Fruit fly (Drosophila melanogaster) whole organism, embryonic: ENCODE results near the gene halo.

Source experiments
- B-H1 ChIP-seq: fragments of 200-800 bp; sonication (Bioruptor generic); IDR thresholded peaks from 3 replicates; pipeline ENCODE4 v1.3.6; 2022; ENCODE audit warnings: missing biosample characterization, missing genetic modification characterization
- CG11456 ChIP-seq: fragments of 200-800 bp; sonication (Bioruptor generic); IDR thresholded peaks from 3 replicates; pipeline ENCODE4 v1.3.6; 2022; ENCODE audit warnings: missing biosample characterization, missing genetic modification characterization
- CG13775 ChIP-seq: fragments of 200-800 bp; sonication (Bioruptor generic); optimal IDR thresholded peaks from 3 replicates; lab custom pipeline; 2017; ENCODE audit warnings: missing biosample characterization, mild to moderate bottlenecking, missing genetic modification characterization
- CG14667 ChIP-seq: fragments of 200-800 bp; sonication (Bioruptor generic); IDR thresholded peaks from 2 replicates; pipeline ENCODE4 v1.3.6; 2022; ENCODE audit warnings: missing biosample characterization, missing genetic modification characterization
- CG1603 ChIP-seq: fragments of 200-800 bp; sonication (Bioruptor generic); optimal IDR thresholded peaks from 2 replicates; lab custom pipeline; 2019; ENCODE audit warnings: missing biosample characterization, mild to moderate bottlenecking, missing genetic modification characterization, moderate library complexity
- CG17186 ChIP-seq: fragments of 200-800 bp; sonication (Bioruptor generic); optimal IDR thresholded peaks from 3 replicates; lab custom pipeline; 2017; ENCODE audit warnings: missing biosample characterization, missing genetic modification reagents, missing genetic modification characterization
- CG17359 ChIP-seq: fragments of 200-800 bp; sonication (Bioruptor generic); optimal IDR thresholded peaks from 3 replicates; lab custom pipeline; 2018; ENCODE audit warnings: missing biosample characterization, mild to moderate bottlenecking, missing genetic modification characterization, moderate library complexity
- CG18262 ChIP-seq: fragments of 200-800 bp; optimal IDR thresholded peaks from 3 replicates; lab custom pipeline; 2019; ENCODE audit warnings: missing biosample characterization, mild to moderate bottlenecking, missing genetic modification characterization, moderate library complexity
- CG31224 ChIP-seq: fragments of 200-800 bp; sonication (Bioruptor generic); IDR thresholded peaks from 2 replicates; pipeline ENCODE4 v1.3.6; 2022; ENCODE audit warnings: missing biosample characterization, missing genetic modification characterization
- CG31441 ChIP-seq: fragments of 200-800 bp; sonication (Bioruptor generic); IDR thresholded peaks from 2 replicates; pipeline ENCODE4 v1.3.6; 2022; ENCODE audit warnings: missing biosample characterization, missing genetic modification characterization
- CG32532 ChIP-seq: fragments of 200-800 bp; sonication (Bioruptor generic); IDR thresholded peaks from 2 replicates; pipeline ENCODE4 v1.3.6; 2022; ENCODE audit warnings: missing biosample characterization, missing genetic modification characterization
- CG4404 ChIP-seq: fragments of 200-800 bp; sonication (Bioruptor generic); IDR thresholded peaks from 2 replicates; pipeline ENCODE4 v1.3.6; 2022; ENCODE audit warnings: missing biosample characterization, missing genetic modification characterization
- CG8765 ChIP-seq: fragments of 200-800 bp; sonication (Bioruptor generic); IDR thresholded peaks from 2 replicates; pipeline ENCODE4 v1.3.6; 2022; ENCODE audit warnings: missing biosample characterization, missing genetic modification characterization
- CG8924 ChIP-seq: fragments of 200-800 bp; optimal IDR thresholded peaks from 3 replicates; lab custom pipeline; 2019; ENCODE audit warnings: missing biosample characterization, mild to moderate bottlenecking, missing genetic modification characterization, moderate library complexity
- CrebB ChIP-seq: fragments of 200-800 bp; sonication (Bioruptor generic); optimal IDR thresholded peaks from 3 replicates; lab custom pipeline; 2018; ENCODE audit warnings: missing biosample characterization, mild to moderate bottlenecking, missing genetic modification characterization
- Dref ChIP-seq: fragments of 200-800 bp; sonication (Bioruptor generic); IDR thresholded peaks from 2 replicates; pipeline ENCODE4 v1.3.6; 2022; ENCODE audit warnings: missing biosample characterization, missing genetic modification characterization
- E2f1 ChIP-seq: fragments of 200-800 bp; sonication (Bioruptor generic); IDR thresholded peaks from 2 replicates; pipeline ENCODE4 v1.3.6; 2022; ENCODE audit warnings: missing biosample characterization, missing genetic modification characterization
- Ets65A ChIP-seq: fragments of 200-800 bp; sonication (Bioruptor generic); peaks from one replicate; lab custom pipeline; 2016; ENCODE audit warnings: missing biosample characterization, missing genetic modification characterization
- HHEX ChIP-seq: fragments of 200-800 bp; sonication (Bioruptor generic); optimal IDR thresholded peaks from 3 replicates; lab custom pipeline; 2017; ENCODE audit warnings: missing biosample characterization, mild to moderate bottlenecking, missing genetic modification characterization, missing genetic modification reagents
- Med ChIP-seq: fragments of 200-800 bp; sonication (Bioruptor generic); peaks from one replicate; lab custom pipeline; 2016; ENCODE audit warnings: missing biosample characterization, missing genetic modification characterization, mild to moderate bottlenecking, inconsistent platforms, moderate library complexity
- Meics ChIP-seq: fragments of 200-800 bp; sonication (Bioruptor generic); optimal IDR thresholded peaks from 2 replicates; lab custom pipeline; 2017; ENCODE audit warnings: missing biosample characterization, mild to moderate bottlenecking, missing genetic modification characterization
- Nf-YC ChIP-seq: fragments of 200-800 bp; optimal IDR thresholded peaks from 3 replicates; lab custom pipeline; 2019; ENCODE audit warnings: missing biosample characterization, mild to moderate bottlenecking, missing genetic modification characterization, moderate library complexity
- Oaz ChIP-seq: fragments of 200-800 bp; sonication (Bioruptor generic); IDR thresholded peaks from 2 replicates; pipeline ENCODE4 v1.3.6; 2022; ENCODE audit warnings: missing biosample characterization, missing genetic modification characterization
- Optix ChIP-seq: fragments of 200-800 bp; sonication (Bioruptor generic); IDR thresholded peaks from 3 replicates; pipeline ENCODE4 v1.3.6; 2022; ENCODE audit warnings: missing biosample characterization, missing genetic modification characterization
- Pdp1 ChIP-seq, 2 experiments: fragments of 200-800 bp; sonication (Bioruptor generic); optimal IDR thresholded peaks; 3 replicates each; lab custom pipeline; 2016; ENCODE audit warnings: missing biosample characterization in 2 of 2, missing genetic modification characterization in 2 of 2, mild to moderate bottlenecking in 1 of 2, moderate library complexity in 1 of 2
- ara ChIP-seq: fragments of 200-800 bp; sonication (Bioruptor generic); IDR thresholded peaks from 2 replicates; pipeline ENCODE4 v1.3.6; 2022; ENCODE audit warnings: missing biosample characterization, missing genetic modification characterization
- bigmax ChIP-seq: fragments of 200-800 bp; sonication (Bioruptor generic); optimal IDR thresholded peaks from 2 replicates; lab custom pipeline; 2018; ENCODE audit warnings: missing biosample characterization, mild to moderate bottlenecking, missing genetic modification characterization
- cad ChIP-seq: fragments of >200 bp; optimal IDR thresholded peaks from 2 replicates; lab custom pipeline; 2017; ENCODE audit warnings: missing biosample characterization, missing genetic modification characterization
- crol ChIP-seq: fragments of 200-800 bp; sonication (Bioruptor generic); IDR thresholded peaks from 2 replicates; pipeline ENCODE4 v1.3.6; 2022; ENCODE audit warnings: missing biosample characterization, missing genetic modification characterization
- dmrt99B ChIP-seq: fragments of 200-800 bp; sonication (Bioruptor generic); optimal IDR thresholded peaks from 2 replicates; lab custom pipeline; 2018; ENCODE audit warnings: missing biosample characterization, mild to moderate bottlenecking, missing genetic modification characterization, moderate library complexity
- dysf ChIP-seq: fragments of 200-800 bp; sonication (Bioruptor generic); IDR thresholded peaks from 3 replicates; pipeline ENCODE4 v1.3.6; 2022; ENCODE audit warnings: missing biosample characterization, missing genetic modification characterization
- fd102C ChIP-seq: fragments of 200-800 bp; sonication (Bioruptor generic); optimal IDR thresholded peaks from 2 replicates; lab custom pipeline; 2018; ENCODE audit warnings: missing biosample characterization, mild to moderate bottlenecking, missing genetic modification characterization, moderate library complexity
- fru ChIP-seq: fragments of >200 bp; optimal IDR thresholded peaks from 2 replicates; lab custom pipeline; 2017
- hth ChIP-seq: fragments of >200 bp; optimal IDR thresholded peaks from 2 replicates; lab custom pipeline; 2017; ENCODE audit warnings: inconsistent platforms
- ind ChIP-seq: fragments of 200-800 bp; sonication (Bioruptor generic); optimal IDR thresholded peaks from 3 replicates; lab custom pipeline; 2016; ENCODE audit warnings: missing biosample characterization, missing genetic modification characterization
- lov ChIP-seq, 2 experiments: fragments of 200-800 bp in 1 of 2; fragments of >200 bp in 1 of 2; sonication (Bioruptor generic) in 1 of 2; IDR thresholded peaks in 1 of 2; optimal IDR thresholded peaks in 1 of 2; 2 replicates in 1 of 2; 3 replicates in 1 of 2; pipeline versions ENCODE4 v1.3.6 to Lab custom; 2017 to 2022; ENCODE audit warnings: missing biosample characterization in 1 of 2, missing genetic modification characterization in 1 of 2
- oc ChIP-seq: fragments of 200-800 bp; sonication (Bioruptor generic); optimal IDR thresholded peaks from 2 replicates; lab custom pipeline; 2018; ENCODE audit warnings: missing biosample characterization, mild to moderate bottlenecking, missing genetic modification characterization, moderate library complexity
- phol ChIP-seq: fragments of 200-800 bp; sonication (Bioruptor generic); optimal IDR thresholded peaks from 3 replicates; lab custom pipeline; 2018; ENCODE audit warnings: missing biosample characterization, mild to moderate bottlenecking, missing genetic modification characterization, moderate library complexity
- pnt ChIP-seq: fragments of 200-800 bp; sonication (Bioruptor generic); optimal IDR thresholded peaks from 3 replicates; lab custom pipeline; 2016; ENCODE audit warnings: missing biosample characterization, missing genetic modification characterization
- ranshi ChIP-seq: fragments of 200-800 bp; sonication (Bioruptor generic); IDR thresholded peaks from 2 replicates; pipeline ENCODE4 v1.3.6; 2022; ENCODE audit warnings: missing biosample characterization, missing genetic modification characterization
- row ChIP-seq: fragments of 200-800 bp; sonication (Bioruptor generic); IDR thresholded peaks from 3 replicates; pipeline ENCODE4 v1.3.6; 2022; ENCODE audit warnings: missing biosample characterization, missing genetic modification characterization
- scrt ChIP-seq: fragments of 200-800 bp; sonication (Bioruptor generic); optimal IDR thresholded peaks from 2 replicates; lab custom pipeline; 2018; ENCODE audit warnings: missing biosample characterization, mild to moderate bottlenecking, missing genetic modification characterization, moderate library complexity
- sens ChIP-seq: fragments of 200-800 bp; sonication (Bioruptor generic); peaks from one replicate; lab custom pipeline; 2016; ENCODE audit warnings: missing biosample characterization, missing genetic modification characterization
- so ChIP-seq: fragments of 200-800 bp; sonication (Bioruptor generic); IDR thresholded peaks from 3 replicates; pipeline ENCODE4 v1.3.6; 2022; ENCODE audit warnings: missing biosample characterization, missing genetic modification characterization
- tll ChIP-seq, 2 experiments: fragments of 200-800 bp in 1 of 2; fragments of >200 bp in 1 of 2; sonication (Bioruptor generic) in 1 of 2; optimal IDR thresholded peaks; 2 replicates each; lab custom pipeline; 2017 to 2019; ENCODE audit warnings: missing biosample characterization in 2 of 2, missing genetic modification characterization in 2 of 2, mild to moderate bottlenecking in 1 of 2, moderate library complexity in 1 of 2
- ttk ChIP-seq: fragments of 200-800 bp; sonication (Bioruptor generic); IDR thresholded peaks from 2 replicates; pipeline ENCODE4 v2.1.2; 2022; ENCODE audit warnings: missing biosample characterization, missing genetic modification characterization
- zf30C ChIP-seq: fragments of 200-800 bp; sonication (Bioruptor generic); optimal IDR thresholded peaks from 3 replicates; lab custom pipeline; 2018; ENCODE audit warnings: missing biosample characterization, mild to moderate bottlenecking, missing genetic modification characterization

The halo gene

DNA sequence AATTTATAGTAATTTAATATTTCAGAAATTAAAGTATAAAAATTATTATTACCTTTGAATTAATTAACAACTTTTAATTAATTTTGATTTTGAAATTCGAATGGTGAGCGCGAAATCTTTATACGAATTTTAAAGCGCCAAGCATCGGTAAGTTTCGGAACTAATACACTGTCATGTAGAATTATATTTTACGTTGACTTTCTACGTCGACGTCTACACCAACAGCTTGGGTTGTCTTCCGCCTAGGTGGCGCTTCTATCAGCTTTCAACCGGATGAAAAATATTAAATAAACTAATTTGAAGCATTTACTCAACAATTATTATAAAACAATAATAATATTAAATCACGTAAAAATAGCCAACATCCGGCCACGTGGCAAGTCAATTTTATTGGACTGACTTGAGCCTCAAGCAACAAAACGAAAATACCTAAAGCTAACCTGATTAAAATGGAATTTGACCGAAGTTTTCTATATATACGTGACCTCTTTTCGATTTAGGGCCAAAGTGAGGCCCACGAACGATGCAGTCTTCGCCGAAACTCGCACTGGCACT lies 26.1 kb downstream of the halo start, which contains the start of gene CG31928 (continued):
- TF ChIP-seq Oaz (no peak), B-H1 (GFP tag; lab: Robert Waterston, UW) (no peak), CG18262 (tag; lab: Kevin White, UChicago) (no peak), bigmax (GFP tag; lab: Kevin White, UChicago) (no peak), Nf-YC (tag; lab: Kevin White, UChicago) (no peak), zf30C (GFP tag; lab: Kevin White, UChicago) (no peak), HHEX (no peak), crol (GFP tag; lab: Robert Waterston, UW) (no peak), fd102C (GFP tag; lab: Kevin White, UChicago) (no peak), oc (tag; lab: Kevin White, UChicago) (no peak), tll (GFP tag; optimal IDR thresholded peaks at IDR 0.05; lab: Kevin White, UChicago) (no peak)

DNA sequence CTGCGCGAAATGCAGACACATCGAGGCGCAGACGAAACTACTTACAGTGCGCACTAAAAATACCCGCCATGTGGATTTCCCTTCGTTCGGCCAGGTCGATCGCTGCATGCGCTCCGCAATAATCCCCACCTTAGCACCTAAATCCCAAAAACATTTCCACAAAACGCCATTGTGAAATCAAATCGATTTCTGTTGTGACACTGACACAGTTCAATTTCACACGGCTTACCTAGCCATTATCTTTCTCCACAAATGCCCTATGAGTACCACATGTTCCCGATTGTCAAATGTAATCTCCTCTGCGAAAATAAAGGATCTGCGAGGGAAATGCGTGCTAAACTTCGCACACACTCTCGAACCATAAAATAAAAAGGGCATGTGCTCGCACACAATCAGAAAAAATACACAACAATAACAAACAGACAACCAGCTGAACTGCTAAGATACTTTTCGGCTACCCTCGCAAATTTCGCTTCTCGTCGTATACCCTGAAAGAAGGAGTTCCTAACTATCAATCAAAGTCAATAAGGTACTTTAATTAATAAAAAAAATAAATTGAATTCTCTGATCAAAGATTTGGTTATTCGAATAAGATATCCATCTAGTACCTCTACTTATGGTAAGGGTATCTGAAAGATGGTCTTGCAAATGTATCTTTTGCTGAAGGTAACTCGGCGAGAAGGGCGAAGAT lies 31.8 kb downstream of the halo start:
- peak; percentile 43; the same call in 1 of the 2 replicates for TF ChIP-seq CG31224 (GFP tag; lab: Robert Waterston, UW)
- TF ChIP-seq row (GFP tag; lab: Robert Waterston, UW), result peak; percentile 33; the same call in 1 of the 3 replicates
- TF ChIP-seq tll (GFP tag; optimal IDR thresholded peaks at IDR 0.05; lab: Kevin White, UChicago), result peak in 1 of 2 experiments; percentile 9
- 0 out of 3 replicates have a peak, but pooled peaks have one; percentile 24 for TF ChIP-seq Optix
- TF ChIP-seq ranshi (GFP tag; lab: Robert Waterston, UW), result peak; percentile 27; the same call in 1 of the 2 replicates
- peak; percentile 29 for TF ChIP-seq CG1603 (tag; lab: Kevin White, UChicago)
- peak; percentile 21; the same call in 1 of the 2 replicates for TF ChIP-seq Dref
- TF ChIP-seq Meics, result peak; percentile 22
- peak; percentile 43 for TF ChIP-seq phol (tag; lab: Kevin White, UChicago)
- TF ChIP-seq Med (GFP tag; lab: Kevin White, UChicago), result peak; percentile 61
- no peak for TF ChIP-seq scrt (GFP tag; lab: Kevin White, UChicago)
- TF ChIP-seq Pdp1 (GFP tag; optimal IDR thresholded peaks at IDR 0.05; lab: Kevin White, UChicago), result peak in 1 of 2 experiments; percentile 12
- TF ChIP-seq CrebB, result no peak
- TF ChIP-seq CG31441 (GFP tag; lab: Robert Waterston, UW), result 0 out of 2 replicates have a peak, but pooled peaks have one; percentile 19
- peak; percentile 22 for TF ChIP-seq CG18262 (tag; lab: Kevin White, UChicago)
- TF ChIP-seq ttk (GFP tag; lab: Robert Waterston, UW), result peak; percentile 28; the same call in 1 of the 2 replicates
- no peak for TF ChIP-seq lov (optimal IDR thresholded peaks at IDR 0.05; lab: Kevin White, UChicago)
- TF ChIP-seq lov (GFP tag; IDR thresholded peaks at IDR 0.05; lab: Robert Waterston, UW), result no peak
- TF ChIP-seq CG4404 (GFP tag; lab: Robert Waterston, UW), result peak; percentile 36
- peak; percentile 53 for TF ChIP-seq ind
- TF ChIP-seq dysf, result peak; percentile 46; the same call in 1 of the 3 replicates
- peak; percentile 32 for TF ChIP-seq CG17359
- peak; percentile 34; the same call in 1 of the 2 replicates for TF ChIP-seq CG32532
- TF ChIP-seq hth (lab: Kevin White, UChicago), result no peak
- peak; percentile 12 for TF ChIP-seq dmrt99B (tag; lab: Kevin White, UChicago)
- TF ChIP-seq CG13775 (GFP tag; lab: Kevin White, UChicago), result no peak
- peak; percentile 59 for TF ChIP-seq sens (GFP tag; lab: Kevin White, UChicago)
- TF ChIP-seq E2f1 (GFP tag; lab: Robert Waterston, UW), result peak; percentile 42; the same call in 1 of the 2 replicates
- peak; percentile 5 for TF ChIP-seq CG17186 (GFP tag; lab: Kevin White, UChicago)
- peak; percentile 18 for TF ChIP-seq cad (GFP tag; lab: Kevin White, UChicago)
- peak; percentile 45; the same call in 1 of the 2 replicates for TF ChIP-seq ara (GFP tag; lab: Robert Waterston, UW)
- peak; percentile 40; the same call in 1 of the 2 replicates for TF ChIP-seq CG8765 (GFP tag; lab: Robert Waterston, UW)
- peak; percentile 6 for TF ChIP-seq pnt (GFP tag; lab: Kevin White, UChicago)
- no peak for TF ChIP-seq fru (lab: Kevin White, UChicago)
- peak; percentile 21; the same call in 1 of the 2 replicates for TF ChIP-seq CG14667
- TF ChIP-seq CG8924 (tag; lab: Kevin White, UChicago), result no peak
- TF ChIP-seq Ets65A (GFP tag; lab: Kevin White, UChicago), result peak; percentile 59
- TF ChIP-seq CG11456 (GFP tag; lab: Robert Waterston, UW), result 0 out of 3 replicates have a peak, but pooled peaks have one; percentile 47
- peak; percentile 35; the same call in 1 of the 3 replicates for TF ChIP-seq so
